Fruit fly (Drosophila melanogaster): ENCODE measurements around the gene CG6845.

Gene CG6845

dm6 chr3L:145998-146576, at the start of gene CG6845:
TSS of gene CG6845 (plus strand) at chr3L:146433.
- TF ChIP-seq noc (tag; optimal IDR thresholded peaks at IDR 0.05), result no peak

DNA sequence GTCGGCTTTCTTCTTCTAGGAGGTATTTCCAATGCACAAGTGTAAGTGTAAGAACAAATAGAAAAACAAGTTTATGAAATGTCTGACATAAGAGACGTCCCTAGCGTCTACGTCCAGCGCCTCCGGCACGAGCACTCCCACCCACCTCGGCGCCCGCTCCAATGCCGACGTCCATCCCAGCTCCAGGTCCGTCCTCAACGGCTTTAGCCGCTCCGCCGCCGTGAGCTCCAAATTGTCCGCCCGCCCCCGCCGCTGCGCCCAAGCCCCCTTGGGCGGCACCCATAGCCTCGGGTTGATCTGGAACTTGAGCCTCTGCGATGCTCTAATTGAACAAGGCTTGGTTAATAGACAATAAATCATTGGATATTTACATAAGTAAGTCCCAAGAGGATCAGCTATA, 48.4 kb upstream of the CG6845 start:
- TF ChIP-seq noc (tag; optimal IDR thresholded peaks at IDR 0.05), result no peak

DNA sequence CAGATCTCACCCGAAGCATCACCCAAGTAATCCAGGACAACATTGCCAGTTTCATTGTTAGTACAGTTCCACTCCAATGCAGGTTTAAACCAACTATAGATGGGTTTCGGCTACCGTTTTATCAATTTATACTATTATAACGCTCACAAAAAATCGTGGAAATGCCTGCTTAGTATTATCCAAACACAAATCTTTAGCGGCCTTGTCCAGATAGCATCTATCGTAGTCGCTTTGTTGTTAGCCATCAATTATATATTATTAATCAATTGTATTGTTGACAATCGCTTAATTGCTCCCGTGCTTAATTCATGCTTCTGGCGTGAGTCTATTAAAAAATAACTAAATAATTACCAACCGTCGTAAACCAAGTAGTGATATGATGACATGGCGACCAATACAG, 48.0 kb upstream of the CG6845 start, which contains the start of gene CG12483:
Gene CG12483 (minus strand): TSS at position 101 of the 400 bp plus-strand sequence.
- TF ChIP-seq noc (tag; optimal IDR thresholded peaks at IDR 0.05), result no peak

- TF ChIP-seq noc (tag; optimal IDR thresholded peaks at IDR 0.05), result no peak
Observed at dm6 chr3L:104076-104475, 42.2 kb upstream of the CG6845 start.

DNA sequence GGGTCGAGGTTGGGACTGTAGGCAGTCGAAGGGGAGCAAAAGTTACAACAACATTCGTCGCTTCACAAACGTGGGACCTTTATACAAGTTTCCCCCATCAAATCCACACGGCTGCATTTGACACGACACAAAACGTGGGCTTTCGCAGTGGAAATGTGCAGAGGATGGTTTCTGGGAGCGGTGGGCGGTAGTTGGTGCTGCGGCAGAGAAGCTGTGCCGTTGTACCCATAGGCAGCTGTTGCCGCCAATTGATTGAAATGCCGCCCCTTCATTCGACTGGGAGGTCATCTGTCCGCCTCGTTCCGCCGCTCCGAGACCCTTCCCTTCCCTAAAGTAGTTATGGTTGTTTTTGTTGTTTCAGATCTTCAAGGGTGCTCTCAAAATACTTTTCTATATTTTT, 37.2 kb upstream of the CG6845 start:
- TF ChIP-seq noc (tag; optimal IDR thresholded peaks at IDR 0.05), result no peak

- TF ChIP-seq noc (tag; optimal IDR thresholded peaks at IDR 0.05), result no peak
Observed at dm6 chr3L:109936-110335, 36.3 kb upstream of the CG6845 start.

- no peak for TF ChIP-seq noc (tag; optimal IDR thresholded peaks at IDR 0.05)
Observed at dm6 chr3L:119390-119789, 26.8 kb upstream of the CG6845 start.

DNA sequence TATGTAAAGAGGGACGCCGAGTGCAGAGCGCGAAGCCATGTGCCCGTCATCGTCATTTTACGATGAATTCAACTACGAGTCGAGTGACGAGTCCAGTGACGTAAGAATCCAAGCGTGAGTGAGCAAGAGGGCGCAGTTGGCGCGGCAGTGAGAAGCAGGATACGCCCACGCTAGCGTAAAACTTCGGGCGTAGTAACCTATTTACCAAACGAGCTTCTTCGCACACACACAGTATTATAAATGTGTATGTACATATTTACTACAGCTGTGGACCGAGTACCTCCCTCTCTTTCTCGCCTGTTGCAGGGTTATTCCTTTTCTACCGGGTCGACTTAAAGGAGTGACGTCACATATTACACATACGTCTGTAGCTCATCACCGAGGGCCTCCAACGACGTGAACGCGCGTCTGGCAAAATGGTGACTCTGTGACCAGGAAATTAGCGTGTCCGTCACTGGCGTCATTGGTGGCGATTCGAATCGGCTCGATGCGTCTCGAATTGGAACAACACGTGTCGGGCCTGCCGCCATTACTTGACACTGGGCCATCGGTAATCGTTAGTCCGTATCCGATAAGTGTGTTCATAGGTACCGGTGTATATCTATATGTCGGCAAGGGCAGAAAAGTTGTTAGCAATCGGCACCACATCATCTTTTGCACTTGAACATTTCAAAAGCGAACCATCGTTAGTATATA, 22.3 kb upstream of the CG6845 start:
- TF ChIP-seq noc (tag; optimal IDR thresholded peaks at IDR 0.05), result no peak

DNA sequence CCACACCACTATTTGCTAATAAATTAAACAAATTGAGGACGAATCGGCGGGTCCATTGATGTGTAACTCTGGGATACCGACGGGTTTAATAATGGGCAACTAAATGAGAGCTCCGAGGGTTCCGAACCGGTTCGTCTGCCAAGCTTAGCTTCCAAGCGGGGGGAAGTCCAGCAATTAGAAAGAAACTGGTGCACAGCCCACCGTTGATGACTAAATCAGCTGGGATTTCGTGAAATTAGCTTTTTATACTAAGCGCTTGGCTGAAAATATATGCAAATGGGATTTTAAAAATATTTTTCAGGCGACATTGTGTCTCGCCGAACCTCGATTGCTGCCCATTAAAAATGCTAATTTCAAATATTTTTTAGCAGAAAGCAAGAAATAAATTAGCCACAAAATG, 18.8 kb upstream of the CG6845 start:
- TF ChIP-seq noc (tag; optimal IDR thresholded peaks at IDR 0.05), result no peak

DNA sequence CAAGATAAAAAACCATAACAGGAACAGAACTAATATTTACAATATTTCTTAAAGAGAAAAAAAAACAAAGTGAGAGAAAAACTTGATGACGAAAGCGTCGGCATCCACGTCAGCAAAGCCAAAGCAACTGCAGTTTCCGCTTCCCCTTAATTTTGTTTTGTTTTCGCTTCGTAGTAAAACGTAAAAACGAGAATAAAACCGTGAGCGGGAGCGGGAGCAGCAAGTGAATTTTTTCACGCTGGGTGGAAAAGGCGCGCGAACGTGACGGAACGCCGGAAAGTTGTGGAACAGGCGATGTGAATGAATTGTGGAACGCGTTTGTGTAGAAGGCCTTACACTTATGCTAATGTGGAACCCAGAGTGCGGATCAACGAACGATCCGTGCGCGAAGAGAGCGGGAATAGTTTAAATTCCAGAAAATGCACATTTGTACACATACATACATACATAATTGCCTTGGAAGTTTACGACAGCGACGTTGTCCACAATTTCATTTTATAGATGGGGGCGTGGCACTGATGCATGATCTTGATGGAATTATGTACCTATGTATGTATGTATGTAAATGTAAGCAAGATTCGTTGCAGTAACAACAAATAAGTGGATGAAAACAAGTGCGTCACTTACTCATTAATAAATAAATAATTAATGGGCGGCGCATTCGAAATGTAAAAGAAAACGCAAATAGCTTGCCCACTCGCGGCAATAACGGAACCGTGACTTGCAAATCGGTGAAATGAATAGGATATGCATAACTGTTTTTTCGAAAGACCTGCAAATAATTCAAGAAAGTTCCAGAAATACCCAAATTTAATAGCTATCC, 17.7 kb upstream of the CG6845 start:
- TF ChIP-seq noc (tag; optimal IDR thresholded peaks at IDR 0.05), result no peak

DNA sequence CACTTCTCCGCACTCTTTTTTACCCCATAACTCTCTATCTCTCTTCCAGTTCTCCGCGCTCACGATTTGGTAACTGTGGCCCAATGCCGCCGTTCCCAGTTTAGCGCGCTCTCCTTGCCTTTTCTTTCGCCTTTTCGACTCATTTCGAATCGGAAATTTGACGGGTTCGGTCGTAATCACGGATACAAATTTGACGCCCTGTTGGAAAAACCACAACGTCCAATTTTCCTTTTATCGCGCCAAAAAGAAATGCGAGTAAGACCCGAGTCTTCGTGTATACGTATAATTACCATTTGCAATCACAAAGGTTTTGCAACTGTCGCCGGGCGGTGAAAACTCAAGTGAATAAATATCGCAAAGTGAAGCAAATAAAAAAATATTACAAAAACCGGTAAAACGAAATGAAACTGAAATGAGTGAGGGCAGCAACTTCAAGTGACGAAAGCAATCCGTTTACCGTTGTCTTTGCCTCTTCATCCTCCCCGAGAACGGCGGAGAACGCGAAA, 16.9 kb upstream of the CG6845 start, which contains the start of gene Pdk1:
Gene Pdk1 (plus strand): TSS at position 140 of the 506 bp plus-strand sequence.
- peak; percentile 28 for TF ChIP-seq noc (tag; optimal IDR thresholded peaks at IDR 0.05)

dm6 chr3L:130798-131150, 15.5 kb upstream of the CG6845 start:
- no peak for TF ChIP-seq noc (tag; optimal IDR thresholded peaks at IDR 0.05)

DNA sequence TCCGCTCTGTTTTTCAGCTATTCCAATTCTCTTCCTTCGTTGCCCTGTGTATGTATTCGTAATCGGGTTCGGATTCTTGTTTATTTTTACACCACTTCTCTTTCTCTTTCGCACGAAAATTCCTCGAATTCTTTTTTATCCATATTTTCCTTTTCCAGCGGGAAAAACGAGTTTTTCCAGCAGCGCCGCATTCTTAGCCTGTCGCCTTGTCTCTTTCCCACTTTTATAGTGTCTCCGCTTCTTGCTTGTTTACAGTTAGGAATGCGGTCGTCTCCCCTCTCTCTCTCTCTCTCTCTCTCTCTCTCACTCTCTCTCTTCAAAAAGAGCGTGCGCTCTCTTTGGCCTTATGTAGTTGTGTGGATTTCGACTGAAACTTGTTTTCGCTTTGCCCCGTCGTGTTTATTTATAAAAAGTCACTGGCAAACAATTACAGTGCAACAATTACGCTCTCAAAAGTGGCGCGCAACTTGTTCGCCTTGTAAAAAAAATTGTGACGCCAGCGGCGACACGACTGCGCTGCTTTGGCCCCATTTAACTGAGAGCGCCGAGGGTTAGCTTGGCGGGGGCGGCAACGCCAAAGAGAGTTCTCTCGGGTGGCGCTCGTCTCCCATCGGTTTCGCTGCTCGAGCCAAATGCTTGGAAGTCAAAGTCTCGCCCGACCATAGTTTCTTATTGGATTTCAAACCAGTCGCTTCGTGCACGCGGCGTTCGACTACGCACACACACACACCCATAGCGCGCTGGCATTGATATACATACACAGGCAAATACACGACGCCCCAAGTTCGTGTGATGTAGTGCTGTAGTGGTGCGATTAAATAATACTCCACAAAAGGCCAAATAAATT, 14.9 kb upstream of the CG6845 start:
- peak; percentile 40 for TF ChIP-seq noc (tag; optimal IDR thresholded peaks at IDR 0.05)

DNA sequence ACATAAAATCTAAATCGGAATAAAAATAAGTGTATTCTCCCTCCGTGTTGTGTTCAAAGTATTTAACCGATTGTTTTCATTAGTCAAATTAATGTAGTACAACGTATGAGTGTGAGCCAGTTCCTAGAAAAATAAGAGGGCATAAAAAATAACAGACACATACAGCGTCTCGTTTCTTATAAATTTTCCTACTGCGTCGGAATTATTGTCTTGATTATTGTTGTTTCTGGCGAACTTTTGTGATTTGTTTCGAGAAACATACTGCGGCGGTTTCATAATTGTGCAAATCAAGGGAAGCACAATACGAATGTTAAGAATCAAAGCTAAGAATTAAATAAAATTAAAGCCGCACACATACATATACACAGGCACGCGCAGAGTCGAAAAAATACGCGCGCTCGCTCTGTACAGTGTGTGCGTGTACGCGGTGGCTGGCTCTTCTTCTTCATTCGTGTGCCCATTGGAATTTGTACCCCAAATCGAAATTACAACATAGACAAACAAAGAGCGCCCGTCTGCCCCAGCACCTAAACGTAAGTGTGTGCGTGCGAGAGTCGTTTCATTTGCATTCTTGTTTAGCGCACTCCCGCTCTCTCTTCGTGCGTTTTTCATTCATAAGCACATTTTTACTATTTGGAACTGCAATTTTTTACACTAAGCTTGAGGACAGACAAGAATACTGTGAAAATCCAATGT, 14.1 kb upstream of the CG6845 start:
- no peak for TF ChIP-seq noc (tag; optimal IDR thresholded peaks at IDR 0.05)

dm6 chr3L:133383-133782, 12.8 kb upstream of the CG6845 start:
- no peak for TF ChIP-seq noc (tag; optimal IDR thresholded peaks at IDR 0.05)
